Fruit fly (Drosophila melanogaster) whole organism, embryonic: Measurements from ENCODE around the gene Kdsr.

Source experiments
- B-H1 ChIP-seq: fragments of 200-800 bp; sonication (Bioruptor generic); IDR thresholded peaks from 3 replicates; pipeline ENCODE4 v1.3.6; 2022; ENCODE audit warnings: missing biosample characterization, missing genetic modification characterization
- CG10321 ChIP-seq: fragments of 200-800 bp; sonication (Bioruptor generic); IDR thresholded peaks from 2 replicates; pipeline ENCODE4 v1.3.6; 2022; ENCODE audit warnings: missing biosample characterization, missing genetic modification characterization
- CG10462 ChIP-seq: fragments of 200-800 bp; sonication (Bioruptor generic); optimal IDR thresholded peaks from 2 replicates; lab custom pipeline; 2016; ENCODE audit warnings: missing biosample characterization, missing genetic modification characterization
- CG10959 ChIP-seq: fragments of 200-800 bp; sonication (Bioruptor generic); IDR thresholded peaks from 2 replicates; pipeline ENCODE4 v1.3.6; 2022; ENCODE audit warnings: missing biosample characterization, missing genetic modification characterization
- CG12104 ChIP-seq: fragments of 200-800 bp; sonication (Bioruptor generic); optimal IDR thresholded peaks from 3 replicates; lab custom pipeline; 2016; ENCODE audit warnings: missing biosample characterization, missing genetic modification characterization
- CG12219 ChIP-seq: fragments of 200-800 bp; sonication (Bioruptor generic); optimal IDR thresholded peaks from 3 replicates; lab custom pipeline; 2018; ENCODE audit warnings: missing biosample characterization, mild to moderate bottlenecking, missing genetic modification characterization
- CG1233 ChIP-seq: fragments of 200-800 bp; sonication (Bioruptor generic); optimal IDR thresholded peaks from 4 replicates; lab custom pipeline; 2018; ENCODE audit warnings: missing biosample characterization, mild to moderate bottlenecking, missing genetic modification characterization
- CG12942 ChIP-seq: fragments of 200-800 bp; sonication (Bioruptor generic); optimal IDR thresholded peaks from 3 replicates; lab custom pipeline; 2016; ENCODE audit warnings: missing biosample characterization, missing genetic modification characterization
- CG13296 ChIP-seq: fragments of 200-800 bp; sonication (Bioruptor generic); optimal IDR thresholded peaks from 3 replicates; lab custom pipeline; 2018; ENCODE audit warnings: missing biosample characterization, mild to moderate bottlenecking, missing genetic modification characterization
- CG14014 ChIP-seq: fragments of 200-800 bp; sonication (Bioruptor generic); IDR thresholded peaks from 2 replicates; pipeline ENCODE4 v1.3.6; 2022; ENCODE audit warnings: missing biosample characterization, missing genetic modification characterization
- CG14441 ChIP-seq: fragments of 200-800 bp; sonication (Bioruptor generic); IDR thresholded peaks from 2 replicates; pipeline ENCODE4 v1.3.6; 2022; ENCODE audit warnings: missing biosample characterization, missing genetic modification characterization
- CG1603 ChIP-seq: fragments of 200-800 bp; sonication (Bioruptor generic); optimal IDR thresholded peaks from 2 replicates; lab custom pipeline; 2019; ENCODE audit warnings: missing biosample characterization, mild to moderate bottlenecking, missing genetic modification characterization, moderate library complexity
- CG16813 ChIP-seq: fragments of 200-800 bp; sonication (Bioruptor generic); IDR thresholded peaks from 3 replicates; pipeline ENCODE4 v1.3.6; 2022; ENCODE audit warnings: missing biosample characterization, missing genetic modification characterization; ENCODE audit not compliant: partially characterized antibody
- CG17328 ChIP-seq: fragments of 200-800 bp; sonication (Bioruptor generic); IDR thresholded peaks from 2 replicates; pipeline ENCODE4 v1.3.6; 2022; ENCODE audit warnings: missing biosample characterization, missing genetic modification characterization
- CG2199 ChIP-seq: fragments of 200-800 bp; sonication (Bioruptor generic); IDR thresholded peaks from 3 replicates; pipeline ENCODE4 v1.3.6; 2022; ENCODE audit warnings: missing biosample characterization, missing genetic modification characterization
- CG2889 ChIP-seq: fragments of 200-800 bp; sonication (Bioruptor generic); IDR thresholded peaks from 3 replicates; pipeline ENCODE4 v1.3.6; 2022; ENCODE audit warnings: missing biosample characterization, missing genetic modification characterization
- CG34376 ChIP-seq: fragments of 200-800 bp; sonication (Bioruptor generic); optimal IDR thresholded peaks from 2 replicates; lab custom pipeline; 2018; ENCODE audit warnings: missing biosample characterization, mild to moderate bottlenecking, missing genetic modification characterization
- CG4617 ChIP-seq: fragments of 200-800 bp; sonication (Bioruptor generic); optimal IDR thresholded peaks from 3 replicates; lab custom pipeline; 2016; ENCODE audit warnings: missing biosample characterization, missing genetic modification characterization, borderline replicate concordance
- CG5180 ChIP-seq: fragments of 200-800 bp; sonication (Bioruptor generic); optimal IDR thresholded peaks from 3 replicates; lab custom pipeline; 2017; ENCODE audit warnings: missing biosample characterization, missing genetic modification characterization, mild to moderate bottlenecking, moderate library complexity, missing genetic modification reagents
- CG6689 ChIP-seq: fragments of 200-800 bp; sonication (Bioruptor generic); IDR thresholded peaks from 2 replicates; pipeline ENCODE4 v1.3.6; 2022; ENCODE audit warnings: missing biosample characterization, missing genetic modification characterization
- CG6813 ChIP-seq: fragments of 200-800 bp; sonication (Bioruptor generic); optimal IDR thresholded peaks from 2 replicates; lab custom pipeline; 2017; ENCODE audit warnings: missing biosample characterization, missing genetic modification characterization, mild to moderate bottlenecking, moderate library complexity, missing genetic modification reagents
- CG8924 ChIP-seq: fragments of 200-800 bp; optimal IDR thresholded peaks from 3 replicates; lab custom pipeline; 2019; ENCODE audit warnings: missing biosample characterization, mild to moderate bottlenecking, missing genetic modification characterization, moderate library complexity
- CG9797 ChIP-seq: fragments of 200-800 bp; sonication (Bioruptor generic); optimal IDR thresholded peaks from 3 replicates; lab custom pipeline; 2018; ENCODE audit warnings: missing biosample characterization, mild to moderate bottlenecking, missing genetic modification characterization
- Dref ChIP-seq: fragments of 200-800 bp; sonication (Bioruptor generic); IDR thresholded peaks from 2 replicates; pipeline ENCODE4 v1.3.6; 2022; ENCODE audit warnings: missing biosample characterization, missing genetic modification characterization
- Eip74EF ChIP-seq, 2 experiments: fragments of 200-800 bp in 1 of 2; fragments of >200 bp in 1 of 2; sonication (Bioruptor generic) in 1 of 2; optimal IDR thresholded peaks; 2 replicates each; lab custom pipeline; 2017 to 2019; ENCODE audit warnings: missing biosample characterization in 2 of 2, missing genetic modification characterization in 2 of 2, mild to moderate bottlenecking in 1 of 2, moderate library complexity in 1 of 2
- MBD-R2 ChIP-seq: fragments of 200-800 bp; sonication (Bioruptor generic); IDR thresholded peaks from 2 replicates; pipeline ENCODE4 v1.3.6; 2022; ENCODE audit warnings: missing biosample characterization, missing genetic modification characterization
- Myb ChIP-seq: fragments of 200-800 bp; sonication (Bioruptor generic); optimal IDR thresholded peaks from 2 replicates; lab custom pipeline; 2016; ENCODE audit warnings: missing biosample characterization, missing genetic modification characterization
- NC2β ChIP-seq: fragments of 200-800 bp; sonication (Bioruptor generic); optimal IDR thresholded peaks from 2 replicates; lab custom pipeline; 2016; ENCODE audit warnings: missing biosample characterization, missing genetic modification characterization
- Six4 ChIP-seq: fragments of 200-800 bp; sonication (Bioruptor generic); optimal IDR thresholded peaks from 2 replicates; lab custom pipeline; 2016; ENCODE audit warnings: missing biosample characterization, missing genetic modification characterization
- Sox100B ChIP-seq: fragments of 200-800 bp; sonication (Bioruptor generic); optimal IDR thresholded peaks from 3 replicates; lab custom pipeline; 2018; ENCODE audit warnings: missing biosample characterization, mild to moderate bottlenecking, missing genetic modification characterization
- Xrp1 ChIP-seq: fragments of 200-800 bp; sonication (Bioruptor generic); IDR thresholded peaks from 2 replicates; pipeline ENCODE4 v1.3.6; 2022; ENCODE audit warnings: missing biosample characterization, missing genetic modification characterization
- amos ChIP-seq: fragments of 200-800 bp; sonication (Bioruptor generic); IDR thresholded peaks from 2 replicates; pipeline ENCODE4 v1.3.6; 2022; ENCODE audit warnings: missing biosample characterization, missing genetic modification characterization; ENCODE audit not compliant: partially characterized antibody
- aop ChIP-seq: fragments of 200-800 bp; sonication (Bioruptor generic); IDR thresholded peaks from 2 replicates; pipeline ENCODE4 v1.3.6; 2022; ENCODE audit warnings: missing biosample characterization, missing genetic modification characterization
- ase ChIP-seq: fragments of 200-800 bp; sonication (Bioruptor generic); IDR thresholded peaks from 3 replicates; pipeline ENCODE4 v1.3.6; 2022; ENCODE audit warnings: missing biosample characterization, missing genetic modification characterization
- dpn ChIP-seq, 2 experiments: fragments of 200-800 bp; sonication (Bioruptor generic); optimal IDR thresholded peaks; 3 replicates each; lab custom pipeline; 2016; ENCODE audit warnings: missing biosample characterization in 2 of 2, missing genetic modification characterization in 2 of 2
- fru ChIP-seq: fragments of >200 bp; optimal IDR thresholded peaks from 2 replicates; lab custom pipeline; 2017
- ftz-f1 ChIP-seq: fragments of 200-800 bp; sonication (Bioruptor generic); optimal IDR thresholded peaks from 2 replicates; lab custom pipeline; 2016; ENCODE audit warnings: missing biosample characterization, missing genetic modification characterization
- gcm ChIP-seq: fragments of 200-800 bp; sonication (Bioruptor generic); optimal IDR thresholded peaks from 2 replicates; lab custom pipeline; 2019; ENCODE audit warnings: missing biosample characterization, mild to moderate bottlenecking, missing genetic modification characterization, moderate library complexity
- gfzf ChIP-seq: fragments of 200-800 bp; sonication (Bioruptor generic); optimal IDR thresholded peaks from 2 replicates; lab custom pipeline; 2016; ENCODE audit warnings: missing biosample characterization, mild to moderate bottlenecking, missing genetic modification characterization, moderate library complexity
- hth ChIP-seq: fragments of >200 bp; optimal IDR thresholded peaks from 2 replicates; lab custom pipeline; 2017; ENCODE audit warnings: inconsistent platforms
- ind ChIP-seq: fragments of 200-800 bp; sonication (Bioruptor generic); optimal IDR thresholded peaks from 3 replicates; lab custom pipeline; 2016; ENCODE audit warnings: missing biosample characterization, missing genetic modification characterization
- inv ChIP-seq: fragments of 200-800 bp; sonication (Bioruptor generic); IDR thresholded peaks from 2 replicates; pipeline ENCODE4 v1.3.6; 2022; ENCODE audit warnings: missing biosample characterization, missing genetic modification characterization; ENCODE audit not compliant: partially characterized antibody
- lola ChIP-seq, 3 experiments: fragments of >200 bp in 2 of 3; fragments of 200-800 bp in 1 of 3; sonication (Bioruptor generic) in 1 of 3; optimal IDR thresholded peaks; 2 replicates each; lab custom pipeline; 2017 to 2019; ENCODE audit warnings: missing biosample characterization in 3 of 3, missing genetic modification characterization in 3 of 3, mild to moderate bottlenecking in 1 of 3, moderate library complexity in 1 of 3
- pzg ChIP-seq: fragments of 200-800 bp; sonication (Bioruptor generic); optimal IDR thresholded peaks from 3 replicates; lab custom pipeline; 2018; ENCODE audit warnings: missing biosample characterization, mild to moderate bottlenecking, missing genetic modification characterization, moderate library complexity
- sc ChIP-seq, 3 experiments: fragments of >200 bp in 2 of 3; fragments of 200-800 bp in 1 of 3; sonication (Bioruptor generic) in 1 of 3; optimal IDR thresholded peaks; 2 replicates in 2 of 3; 3 replicates in 1 of 3; lab custom pipeline; 2017; ENCODE audit warnings: mild to moderate bottlenecking in 1 of 3, missing biosample characterization in 1 of 3, missing genetic modification characterization in 1 of 3, missing genetic modification reagents in 1 of 3
- sd ChIP-seq: fragments of 200-800 bp; sonication (Bioruptor generic); optimal IDR thresholded peaks from 3 replicates; lab custom pipeline; 2018; ENCODE audit warnings: missing biosample characterization, mild to moderate bottlenecking, missing genetic modification characterization, moderate library complexity
- seq ChIP-seq: fragments of 200-800 bp; sonication (Bioruptor generic); IDR thresholded peaks from 2 replicates; pipeline ENCODE4 v1.3.6; 2022; ENCODE audit warnings: missing biosample characterization, missing genetic modification characterization
- slbo ChIP-seq: fragments of 200-800 bp; sonication (Bioruptor generic); IDR thresholded peaks from 2 replicates; pipeline ENCODE4 v1.3.6; 2022; ENCODE audit warnings: missing biosample characterization, missing genetic modification characterization
- slp2 ChIP-seq: fragments of 200-800 bp; sonication (Bioruptor generic); optimal IDR thresholded peaks from 2 replicates; lab custom pipeline; 2016; ENCODE audit warnings: missing biosample characterization, missing genetic modification characterization
- tup ChIP-seq: fragments of 200-800 bp; sonication (Bioruptor generic); optimal IDR thresholded peaks from 2 replicates; lab custom pipeline; 2016; ENCODE audit warnings: missing biosample characterization, mild to moderate bottlenecking, missing genetic modification characterization, moderate library complexity
- usp ChIP-seq: fragments of >200 bp; optimal IDR thresholded peaks from 2 replicates; lab custom pipeline; 2017; ENCODE audit warnings: missing biosample characterization, missing genetic modification characterization
- vvl ChIP-seq: fragments of 200-800 bp; sonication (Bioruptor generic); IDR thresholded peaks from 2 replicates; pipeline ENCODE4 v1.3.6; 2022; ENCODE audit warnings: missing biosample characterization, missing genetic modification characterization

Gene Kdsr

dm6 chr3R:25235362-25235761 is 26.9 kb downstream of the Kdsr start, which contains the start of gene Sil1 (continued):
- no peak for TF ChIP-seq tup (GFP tag; lab: Kevin White, UChicago)
- no peak for TF ChIP-seq usp (GFP tag; lab: Kevin White, UChicago)
- TF ChIP-seq slp2: no peak
- no peak for TF ChIP-seq aop (GFP tag; lab: Robert Waterston, UW)
- no peak for TF ChIP-seq CG10462 (GFP tag; lab: Kevin White, UChicago)
- TF ChIP-seq ind (GFP tag; lab: Kevin White, UChicago): no peak
- TF ChIP-seq CG2889 (GFP tag; lab: Robert Waterston, UW): no peak
- peak; percentile 76 for TF ChIP-seq gfzf (GFP tag; lab: Kevin White, UChicago)
- TF ChIP-seq MBD-R2 (GFP tag; lab: Robert Waterston, UW): peak; percentile 32; the same call in 1 of the 2 replicates
- no peak for TF ChIP-seq hth (lab: Kevin White, UChicago)
- TF ChIP-seq sd (tag; lab: Kevin White, UChicago): no peak
- TF ChIP-seq CG12942: no peak
- no peak for TF ChIP-seq gcm
- TF ChIP-seq slbo (GFP tag; lab: Robert Waterston, UW): no peak
- no peak for TF ChIP-seq Xrp1 (GFP tag; lab: Robert Waterston, UW)
- TF ChIP-seq dpn (GFP tag; optimal IDR thresholded peaks at IDR 0.05; lab: Kevin White, UChicago): no peak
- peak; percentile 22; the same call in 1 of the 2 replicates for TF ChIP-seq Dref (GFP tag; lab: Robert Waterston, UW)
- TF ChIP-seq CG4617 (GFP tag; lab: Kevin White, UChicago): peak; percentile 33
- TF ChIP-seq CG34376 (GFP tag; lab: Kevin White, UChicago): no peak
- no peak for TF ChIP-seq CG5180 (GFP tag; lab: Kevin White, UChicago)
- TF ChIP-seq CG17328 (GFP tag; lab: Robert Waterston, UW): no peak
- TF ChIP-seq CG2199 (GFP tag; lab: Robert Waterston, UW): no peak
- TF ChIP-seq CG8924 (tag; lab: Kevin White, UChicago): no peak
- no peak for TF ChIP-seq lola (GFP tag; optimal IDR thresholded peaks at IDR 0.05; lab: Kevin White, UChicago)
- no peak for TF ChIP-seq seq (GFP tag; lab: Robert Waterston, UW)
- TF ChIP-seq CG6689 (GFP tag; lab: Robert Waterston, UW): no peak
- no peak for TF ChIP-seq B-H1
- TF ChIP-seq CG12104 (GFP tag; lab: Kevin White, UChicago): no peak
- no peak for TF ChIP-seq CG6813
- TF ChIP-seq CG13296 (GFP tag; lab: Kevin White, UChicago): no peak
- no peak for TF ChIP-seq Sox100B (GFP tag; lab: Kevin White, UChicago)
- TF ChIP-seq amos (GFP tag; lab: Robert Waterston, UW): peak; percentile 33; the same call in 1 of the 2 replicates
- TF ChIP-seq CG10321 (GFP tag; lab: Robert Waterston, UW): no peak
- TF ChIP-seq CG10959 (GFP tag; lab: Robert Waterston, UW): no peak
- no peak for TF ChIP-seq CG16813 (GFP tag; lab: Robert Waterston, UW)
- peak; percentile 93 for TF ChIP-seq Myb
- TF ChIP-seq CG14014: no peak
- no peak for TF ChIP-seq NC2β
- peak; percentile 67 for TF ChIP-seq CG1603
- TF ChIP-seq CG9797 (GFP tag; lab: Kevin White, UChicago): peak; percentile 75
- TF ChIP-seq Six4 (GFP tag; lab: Kevin White, UChicago): no peak
- no peak for TF ChIP-seq Eip74EF (GFP tag; optimal IDR thresholded peaks at IDR 0.05; lab: Kevin White, UChicago)
- TF ChIP-seq CG14441 (GFP tag; lab: Robert Waterston, UW): no peak
- no peak for TF ChIP-seq CG12219 (GFP tag; lab: Kevin White, UChicago)
- TF ChIP-seq inv (GFP tag; lab: Robert Waterston, UW): no peak
- TF ChIP-seq pzg (GFP tag; lab: Kevin White, UChicago): peak; percentile 66
- no peak for TF ChIP-seq vvl
- no peak for TF ChIP-seq sc (optimal IDR thresholded peaks at IDR 0.05; lab: Kevin White, UChicago)
- no peak for TF ChIP-seq sc (GFP tag; optimal IDR thresholded peaks at IDR 0.05; lab: Kevin White, UChicago)
- no peak for TF ChIP-seq ftz-f1 (GFP tag; lab: Kevin White, UChicago)
- TF ChIP-seq ase (GFP tag; lab: Robert Waterston, UW): no peak
- TF ChIP-seq CG1233 (GFP tag; lab: Kevin White, UChicago): no peak
- TF ChIP-seq fru (lab: Kevin White, UChicago): no peak
